Fruit fly (Drosophila melanogaster) whole organism, embryonic: ENCODE results near the gene Bet1.

Source experiments
- BtbVII ChIP-seq: fragments of 200-800 bp; sonication (Bioruptor generic); optimal IDR thresholded peaks from 3 replicates; lab custom pipeline; 2017; ENCODE audit warnings: missing biosample characterization, mild to moderate bottlenecking, missing genetic modification characterization
- CG10274 ChIP-seq: fragments of 200-800 bp; sonication (Bioruptor generic); optimal IDR thresholded peaks from 3 replicates; lab custom pipeline; 2017; ENCODE audit warnings: missing biosample characterization, mild to moderate bottlenecking, missing genetic modification characterization
- CG10366 ChIP-seq: fragments of 200-800 bp; sonication (Bioruptor generic); IDR thresholded peaks from 2 replicates; pipeline ENCODE4 v1.3.6; 2022; ENCODE audit warnings: missing biosample characterization, missing genetic modification characterization
- CG10543 ChIP-seq: fragments of 200-800 bp; sonication (Bioruptor generic); optimal IDR thresholded peaks from 3 replicates; lab custom pipeline; 2017; ENCODE audit warnings: missing biosample characterization, mild to moderate bottlenecking, missing genetic modification characterization, moderate library complexity
- CG11504 ChIP-seq: fragments of 200-800 bp; sonication (Bioruptor generic); optimal IDR thresholded peaks from 3 replicates; lab custom pipeline; 2019; ENCODE audit warnings: missing biosample characterization, mild to moderate bottlenecking, missing genetic modification characterization, moderate library complexity
- CG12155 ChIP-seq: fragments of 200-800 bp; sonication (Bioruptor generic); optimal IDR thresholded peaks from 3 replicates; lab custom pipeline; 2016; ENCODE audit warnings: missing biosample characterization, missing genetic modification characterization
- CG14441 ChIP-seq: fragments of 200-800 bp; sonication (Bioruptor generic); IDR thresholded peaks from 2 replicates; pipeline ENCODE4 v1.3.6; 2022; ENCODE audit warnings: missing biosample characterization, missing genetic modification characterization
- CG14860 ChIP-seq: fragments of 200-800 bp; sonication (Bioruptor generic); IDR thresholded peaks from 3 replicates; pipeline ENCODE4 v1.3.6; 2022; ENCODE audit warnings: missing biosample characterization, missing genetic modification characterization; ENCODE audit not compliant: partially characterized antibody
- CG14965 ChIP-seq: fragments of 200-800 bp; sonication (Bioruptor generic); optimal IDR thresholded peaks from 2 replicates; lab custom pipeline; 2016; ENCODE audit warnings: missing biosample characterization, missing genetic modification characterization, borderline replicate concordance
- CG17359 ChIP-seq: fragments of 200-800 bp; sonication (Bioruptor generic); optimal IDR thresholded peaks from 3 replicates; lab custom pipeline; 2018; ENCODE audit warnings: missing biosample characterization, mild to moderate bottlenecking, missing genetic modification characterization, moderate library complexity
- CG2199 ChIP-seq: fragments of 200-800 bp; sonication (Bioruptor generic); IDR thresholded peaks from 3 replicates; pipeline ENCODE4 v1.3.6; 2022; ENCODE audit warnings: missing biosample characterization, missing genetic modification characterization
- CG32772 ChIP-seq: fragments of 200-800 bp; sonication (Bioruptor generic); IDR thresholded peaks from 2 replicates; pipeline ENCODE4 v1.3.6; 2022; ENCODE audit warnings: missing biosample characterization, missing genetic modification characterization
- CG34224 ChIP-seq: fragments of 200-800 bp; sonication (Bioruptor generic); IDR thresholded peaks from 3 replicates; pipeline ENCODE4 v1.3.6; 2022; ENCODE audit warnings: missing biosample characterization, missing genetic modification characterization; ENCODE audit not compliant: partially characterized antibody
- CG34422 ChIP-seq: fragments of 200-800 bp; sonication (Bioruptor generic); IDR thresholded peaks from 3 replicates; pipeline ENCODE4 v1.3.6; 2022; ENCODE audit warnings: missing biosample characterization, missing genetic modification characterization
- CG4730 ChIP-seq: fragments of 200-800 bp; sonication (Bioruptor generic); IDR thresholded peaks from 2 replicates; pipeline ENCODE4 v1.3.6; 2022; ENCODE audit warnings: missing biosample characterization, missing genetic modification characterization
- CG6175 ChIP-seq: fragments of 200-800 bp; sonication (Bioruptor generic); IDR thresholded peaks from 3 replicates; pipeline ENCODE4 v1.3.6; 2022; ENCODE audit warnings: missing biosample characterization, missing genetic modification characterization
- CG6813 ChIP-seq: fragments of 200-800 bp; sonication (Bioruptor generic); optimal IDR thresholded peaks from 2 replicates; lab custom pipeline; 2017; ENCODE audit warnings: missing biosample characterization, missing genetic modification characterization, mild to moderate bottlenecking, moderate library complexity, missing genetic modification reagents
- CG9437 ChIP-seq: fragments of 200-800 bp; sonication (Bioruptor generic); optimal IDR thresholded peaks from 2 replicates; lab custom pipeline; 2018; ENCODE audit warnings: missing biosample characterization, mild to moderate bottlenecking, missing genetic modification characterization
- D ChIP-seq, 2 experiments: fragments of 200-800 bp in 1 of 2; fragments of >200 bp in 1 of 2; sonication (Bioruptor generic) in 1 of 2; optimal IDR thresholded peaks; 2 replicates in 1 of 2; 3 replicates in 1 of 2; lab custom pipeline; 2017; ENCODE audit warnings: mild to moderate bottlenecking in 1 of 2, missing biosample characterization in 1 of 2, missing genetic modification characterization in 1 of 2, missing genetic modification reagents in 1 of 2
- D19B ChIP-seq: fragments of 200-800 bp; sonication (Bioruptor generic); optimal IDR thresholded peaks from 2 replicates; lab custom pipeline; 2017; ENCODE audit warnings: missing biosample characterization, mild to moderate bottlenecking, missing genetic modification characterization
- E2f1 ChIP-seq: fragments of 200-800 bp; sonication (Bioruptor generic); IDR thresholded peaks from 2 replicates; pipeline ENCODE4 v1.3.6; 2022; ENCODE audit warnings: missing biosample characterization, missing genetic modification characterization
- Elba2 ChIP-seq: fragments of 200-800 bp; sonication (Bioruptor generic); optimal IDR thresholded peaks from 3 replicates; lab custom pipeline; 2016; ENCODE audit warnings: missing biosample characterization, missing genetic modification characterization
- Kr ChIP-seq: fragments of 200-800 bp; sonication (Bioruptor generic); optimal IDR thresholded peaks from 2 replicates; lab custom pipeline; 2017; ENCODE audit warnings: missing biosample characterization, mild to moderate bottlenecking, missing genetic modification characterization
- Neu2 ChIP-seq: fragments of 200-800 bp; sonication (Bioruptor generic); optimal IDR thresholded peaks from 3 replicates; lab custom pipeline; 2016; ENCODE audit warnings: missing biosample characterization, missing genetic modification characterization, borderline replicate concordance
- Opbp ChIP-seq: fragments of 200-800 bp; sonication (Bioruptor generic); IDR thresholded peaks from 3 replicates; pipeline ENCODE4 v1.3.6; 2022; ENCODE audit warnings: missing biosample characterization, missing genetic modification characterization; ENCODE audit not compliant: partially characterized antibody
- Sin3A ChIP-seq: fragments of >200 bp; optimal IDR thresholded peaks from 2 replicates; lab custom pipeline; 2018
- Sry-β ChIP-seq: fragments of 200-800 bp; sonication (Bioruptor generic); optimal IDR thresholded peaks from 2 replicates; lab custom pipeline; 2018; ENCODE audit warnings: missing biosample characterization, mild to moderate bottlenecking, missing genetic modification characterization, moderate library complexity
- Taf1 ChIP-seq: fragments of 200-800 bp; sonication (Bioruptor generic); IDR thresholded peaks from 2 replicates; pipeline ENCODE4 v1.3.6; 2022; ENCODE audit warnings: missing biosample characterization, missing genetic modification characterization
- Tbp ChIP-seq: fragments of >200 bp; optimal IDR thresholded peaks from 2 replicates; lab custom pipeline; 2018; ENCODE audit warnings: missing biosample characterization, missing genetic modification characterization
- Vsx1 ChIP-seq: fragments of 200-800 bp; sonication (Bioruptor generic); optimal IDR thresholded peaks from 2 replicates; lab custom pipeline; 2017; ENCODE audit warnings: missing biosample characterization, mild to moderate bottlenecking, missing genetic modification characterization, missing genetic modification reagents
- az2 ChIP-seq: fragments of 200-800 bp; sonication (Bioruptor generic); optimal IDR thresholded peaks from 3 replicates; lab custom pipeline; 2016; ENCODE audit warnings: missing biosample characterization, missing genetic modification characterization
- bigmax ChIP-seq: fragments of 200-800 bp; sonication (Bioruptor generic); optimal IDR thresholded peaks from 2 replicates; lab custom pipeline; 2018; ENCODE audit warnings: missing biosample characterization, mild to moderate bottlenecking, missing genetic modification characterization
- caup ChIP-seq: fragments of 200-800 bp; sonication (Bioruptor generic); optimal IDR thresholded peaks from 3 replicates; lab custom pipeline; 2017; ENCODE audit warnings: missing biosample characterization, mild to moderate bottlenecking, missing genetic modification characterization, moderate library complexity; ENCODE audit not compliant: severe bottlenecking
- danr ChIP-seq: fragments of 200-800 bp; sonication (Bioruptor generic); IDR thresholded peaks from 2 replicates; pipeline ENCODE4 v1.3.6; 2022; ENCODE audit warnings: missing biosample characterization, missing genetic modification characterization
- disco-r ChIP-seq: fragments of 200-800 bp; sonication (Bioruptor generic); optimal IDR thresholded peaks from 2 replicates; lab custom pipeline; 2016; ENCODE audit warnings: missing biosample characterization, missing genetic modification characterization
- emc ChIP-seq: fragments of 200-800 bp; sonication (Bioruptor generic); optimal IDR thresholded peaks from 2 replicates; lab custom pipeline; 2016; ENCODE audit warnings: missing biosample characterization, missing genetic modification characterization
- fd102C ChIP-seq: fragments of 200-800 bp; sonication (Bioruptor generic); optimal IDR thresholded peaks from 2 replicates; lab custom pipeline; 2018; ENCODE audit warnings: missing biosample characterization, mild to moderate bottlenecking, missing genetic modification characterization, moderate library complexity
- kay ChIP-seq: fragments of 200-800 bp; sonication (Bioruptor generic); optimal IDR thresholded peaks from 2 replicates; lab custom pipeline; 2016; ENCODE audit warnings: missing biosample characterization, missing genetic modification characterization
- lilli ChIP-seq: fragments of 200-800 bp; sonication (Bioruptor generic); optimal IDR thresholded peaks from 3 replicates; lab custom pipeline; 2016; ENCODE audit warnings: missing biosample characterization, missing genetic modification characterization
- pb ChIP-seq: fragments of 200-800 bp; sonication (Bioruptor generic); optimal IDR thresholded peaks from 3 replicates; lab custom pipeline; 2016; ENCODE audit warnings: missing biosample characterization, missing genetic modification characterization
- pzg ChIP-seq: fragments of 200-800 bp; sonication (Bioruptor generic); optimal IDR thresholded peaks from 3 replicates; lab custom pipeline; 2018; ENCODE audit warnings: missing biosample characterization, mild to moderate bottlenecking, missing genetic modification characterization, moderate library complexity
- ro ChIP-seq: fragments of 200-800 bp; sonication (Bioruptor generic); IDR thresholded peaks from 2 replicates; pipeline ENCODE4 v1.3.6; 2022; ENCODE audit warnings: missing biosample characterization, missing genetic modification characterization
- slou ChIP-seq: fragments of 200-800 bp; sonication (Bioruptor generic); optimal IDR thresholded peaks from 3 replicates; lab custom pipeline; 2016; ENCODE audit warnings: missing biosample characterization, missing genetic modification characterization
- so ChIP-seq: fragments of 200-800 bp; sonication (Bioruptor generic); IDR thresholded peaks from 3 replicates; pipeline ENCODE4 v1.3.6; 2022; ENCODE audit warnings: missing biosample characterization, missing genetic modification characterization
- stc ChIP-seq: fragments of 200-800 bp; sonication (Bioruptor generic); IDR thresholded peaks from 2 replicates; pipeline ENCODE4 v1.3.6; 2022; ENCODE audit warnings: missing biosample characterization, missing genetic modification characterization
- trem ChIP-seq: fragments of 200-800 bp; optimal IDR thresholded peaks from 3 replicates; lab custom pipeline; 2019; ENCODE audit warnings: missing biosample characterization, mild to moderate bottlenecking, missing genetic modification characterization, moderate library complexity
- wdn ChIP-seq: fragments of 200-800 bp; sonication (Bioruptor generic); IDR thresholded peaks from 2 replicates; pipeline ENCODE4 v1.3.6; 2022; ENCODE audit warnings: missing biosample characterization, missing genetic modification characterization
- wek ChIP-seq: fragments of 200-800 bp; sonication (Bioruptor generic); optimal IDR thresholded peaks from 3 replicates; lab custom pipeline; 2018; ENCODE audit warnings: missing biosample characterization, mild to moderate bottlenecking, missing genetic modification characterization, moderate library complexity

Gene Bet1

dm6 chr3L:19292440-19293175 lies 31.4 kb downstream of the Bet1 start, which contains the start of gene Gbs-76A (continued):
- peak; percentile 73 for TF ChIP-seq caup
- peak; percentile 89 for TF ChIP-seq CG17359 (tag; lab: Kevin White, UChicago)
- peak; percentile 86 for TF ChIP-seq CG6813 (GFP tag; lab: Kevin White, UChicago)
- peak; percentile 9; the same call in 1 of the 2 replicates for TF ChIP-seq ro (GFP tag; lab: Robert Waterston, UW)
- TF ChIP-seq Taf1, result peak; percentile 63
- 0 out of 2 replicates have a peak, but pooled peaks have one; percentile 5 for TF ChIP-seq danr (GFP tag; lab: Robert Waterston, UW)
- peak; percentile 58 for TF ChIP-seq az2
- TF ChIP-seq stc (GFP tag; lab: Robert Waterston, UW), result peak; percentile 79
- TF ChIP-seq CG32772 (GFP tag; lab: Robert Waterston, UW), result peak; percentile 59
- TF ChIP-seq D19B (GFP tag; lab: Kevin White, UChicago), result peak; percentile 68
- TF ChIP-seq BtbVII, result peak; percentile 84
- no peak for TF ChIP-seq pzg (GFP tag; lab: Kevin White, UChicago)
- TF ChIP-seq bigmax (GFP tag; lab: Kevin White, UChicago), result no peak
- TF ChIP-seq Neu2 (GFP tag; lab: Kevin White, UChicago), result no peak
- TF ChIP-seq CG10543 (GFP tag; lab: Kevin White, UChicago), result peak; percentile 85
- TF ChIP-seq E2f1 (GFP tag; lab: Robert Waterston, UW), result peak; percentile 53
- TF ChIP-seq disco-r (GFP tag; lab: Kevin White, UChicago), result no peak
- no peak for TF ChIP-seq Kr (GFP tag; lab: Kevin White, UChicago)
- peak; percentile 72 for TF ChIP-seq CG10366 (GFP tag; lab: Robert Waterston, UW)
- peak; percentile 61; the same call in 2 of the 3 replicates for TF ChIP-seq CG6175 (GFP tag; lab: Robert Waterston, UW)
- TF ChIP-seq CG34422 (GFP tag; lab: Robert Waterston, UW), result peak; percentile 81
- no peak for TF ChIP-seq wek
- TF ChIP-seq Sry-β (GFP tag; lab: Kevin White, UChicago), result no peak
- TF ChIP-seq Elba2 (GFP tag; lab: Kevin White, UChicago), result no peak
- TF ChIP-seq CG34224 (GFP tag; lab: Robert Waterston, UW), result peak; percentile 65; the same call in 1 of the 3 replicates
- TF ChIP-seq D (optimal IDR thresholded peaks at IDR 0.05; lab: Kevin White, UChicago), result no peak
- peak; percentile 75 for TF ChIP-seq D (GFP tag; optimal IDR thresholded peaks at IDR 0.05; lab: Kevin White, UChicago)
- TF ChIP-seq kay (GFP tag; lab: Kevin White, UChicago), result peak; percentile 44
- TF ChIP-seq CG4730 (GFP tag; lab: Robert Waterston, UW), result peak; percentile 42; the same call in 1 of the 2 replicates
- TF ChIP-seq CG14441 (GFP tag; lab: Robert Waterston, UW), result no peak; the same call in 1 of the 2 replicates
- no peak for TF ChIP-seq pb (GFP tag; lab: Kevin White, UChicago)
- TF ChIP-seq CG2199 (GFP tag; lab: Robert Waterston, UW), result no peak
- TF ChIP-seq CG11504 (tag; lab: Kevin White, UChicago), result peak; percentile 88
- TF ChIP-seq emc (GFP tag; lab: Kevin White, UChicago), result no peak
- TF ChIP-seq slou (GFP tag; lab: Kevin White, UChicago), result no peak
- TF ChIP-seq Opbp (GFP tag; lab: Robert Waterston, UW), result no peak
- peak; percentile 75 for TF ChIP-seq trem (tag; lab: Kevin White, UChicago)
- TF ChIP-seq CG12155, result no peak
- no peak; the same call in 2 of the 3 replicates for TF ChIP-seq so (GFP tag; lab: Robert Waterston, UW)
- no peak for TF ChIP-seq Tbp (GFP tag; lab: Kevin White, UChicago)
- peak; percentile 70 for TF ChIP-seq Vsx1
- TF ChIP-seq wdn (GFP tag; lab: Robert Waterston, UW), result peak; percentile 49; the same call in 1 of the 2 replicates
- no peak for TF ChIP-seq CG10274 (GFP tag; lab: Kevin White, UChicago)
- no peak for TF ChIP-seq Sin3A (lab: Kevin White, UChicago)
- TF ChIP-seq CG14860 (GFP tag; lab: Robert Waterston, UW), result peak; percentile 49; the same call in 1 of the 3 replicates
- no peak for TF ChIP-seq fd102C
- peak; percentile 7 for TF ChIP-seq lilli (GFP tag; lab: Kevin White, UChicago)
- no peak for TF ChIP-seq CG14965
- peak; percentile 79 for TF ChIP-seq CG9437
